Worm (Caenorhabditis elegans) whole organism, young adult: ENCODE measurements around the gene ndx-6.

Experiments used
- ceh-58 ChIP-seq: fragments of 200-800 bp; sonication (Bioruptor generic); IDR thresholded peaks from 2 replicates; pipeline ENCODE4 v1.3.6; 2022; ENCODE audit warnings: missing genetic modification characterization, missing compliant biosample characterization
- hmg-1.2 ChIP-seq: fragments of 200-800 bp; sonication (Bioruptor generic); IDR thresholded peaks from 2 replicates; pipeline ENCODE4 v1.3.6; 2022; ENCODE audit warnings: missing genetic modification reagents, missing genetic modification characterization, missing compliant biosample characterization
- hsf-1 ChIP-seq: fragments of 200-800 bp; sonication (Bioruptor generic); IDR thresholded peaks from 2 replicates; pipeline ENCODE4 v1.3.6; 2022; ENCODE audit warnings: missing genetic modification reagents, missing genetic modification characterization, missing compliant biosample characterization
- nhr-90 ChIP-seq: sonication (generic microtip); optimal IDR thresholded peaks from 2 replicates; lab custom pipeline; 2016; ENCODE audit warnings: missing genotype, mild to moderate bottlenecking, missing genetic modification characterization, missing compliant biosample characterization
- unc-62 ChIP-seq: fragments of 150-350 bp; optimal IDR thresholded peaks from 2 replicates; lab custom pipeline; 2014; ENCODE audit warnings: missing biosample characterization, missing genetic modification reagents, missing genetic modification characterization
- ztf-22 ChIP-seq: fragments of 200-800 bp; sonication (Bioruptor generic); optimal IDR thresholded peaks from 2 replicates; lab custom pipeline; 2018; ENCODE audit warnings: mild to moderate bottlenecking, missing genetic modification characterization, moderate library complexity, missing compliant biosample characterization
- ztf-3 ChIP-seq: fragments of 200-800 bp; sonication (Bioruptor generic); optimal IDR thresholded peaks from 2 replicates; lab custom pipeline; 2018; ENCODE audit warnings: mild to moderate bottlenecking, missing genetic modification characterization, missing compliant biosample characterization

DNA sequence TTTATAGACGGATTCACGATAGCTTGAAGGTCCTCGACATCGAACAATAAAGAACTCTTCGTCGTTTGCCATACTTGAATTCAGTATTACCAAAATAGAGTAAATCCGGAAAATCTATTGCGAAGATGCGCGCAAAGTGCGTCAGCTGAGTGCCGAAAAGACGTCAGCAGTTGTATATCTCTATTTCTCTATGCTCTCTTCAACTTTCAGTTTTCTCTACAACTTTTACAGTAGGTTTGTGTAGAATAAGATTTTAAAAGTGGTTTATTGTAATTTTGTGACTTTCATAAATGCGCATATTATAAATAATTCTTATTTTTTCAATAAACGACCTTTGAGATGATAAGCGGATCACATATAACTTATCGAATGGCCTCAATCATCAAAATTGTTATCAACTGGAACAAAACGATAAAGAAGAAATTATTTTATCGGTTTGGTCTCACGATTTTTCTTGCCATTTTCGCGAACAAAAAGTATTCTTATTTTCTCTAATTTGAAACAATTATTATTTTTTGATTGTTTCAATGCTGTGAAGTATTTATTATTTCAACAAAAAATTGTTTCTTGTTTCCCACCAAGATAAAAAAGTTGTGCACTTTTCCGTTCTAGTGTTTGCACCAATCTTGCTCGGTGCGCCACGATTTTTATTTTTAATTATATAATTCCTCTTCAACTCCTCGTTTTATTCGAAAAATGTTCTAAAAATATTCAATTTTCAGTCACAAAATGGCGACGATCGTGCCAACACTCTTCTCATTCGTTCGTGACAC is 16.2 kb downstream of the ndx-6 start, which contains the start of the genes agt-2 and F09E5.3:
- TF ChIP-seq ceh-58 (GFP tag; lab: Robert Waterston, UW) (no peak), unc-62 (GFP tag; lab: Kevin White, UChicago) (no peak), hsf-1 (no peak), nhr-90 (no peak), ztf-22 (GFP tag; lab: Kevin White, UChicago) (no peak), hmg-1.2 (peak; percentile 78), ztf-3 (GFP tag; lab: Kevin White, UChicago) (no peak)
